Fruit fly (Drosophila melanogaster): ENCODE measurements around the gene CG3558.

DNA sequence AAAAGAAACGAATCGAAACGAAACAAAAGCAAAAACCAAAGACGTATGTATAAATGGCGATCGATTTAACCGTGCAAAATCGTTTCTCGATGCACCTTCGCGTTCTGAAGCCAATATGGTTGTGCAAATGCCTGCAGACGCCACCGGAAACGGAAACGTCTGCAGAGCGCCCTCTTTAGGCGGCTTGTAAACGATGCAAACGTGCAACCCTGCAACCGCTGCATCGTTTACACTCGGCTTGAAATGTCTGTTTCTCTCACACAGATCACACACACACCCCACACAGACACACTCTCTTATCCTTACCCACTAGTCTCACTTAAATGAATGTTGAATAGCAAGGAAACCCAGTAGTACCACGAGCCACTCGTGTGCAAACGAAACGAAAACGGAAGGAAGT lies 25.8 kb upstream of the CG3558 start:
- TF ChIP-seq CG7101 (tag; optimal IDR thresholded peaks at IDR 0.05) (no peak), Crg-1 (GFP tag; optimal IDR thresholded peaks at IDR 0.05) (no peak), CG11617 (GFP tag; optimal IDR thresholded peaks at IDR 0.05) (no peak), CG1620 (GFP tag; optimal IDR thresholded peaks at IDR 0.05) (no peak), CG5204 (GFP tag; optimal IDR thresholded peaks at IDR 0.05) (no peak), CG12768 (GFP tag; optimal IDR thresholded peaks at IDR 0.05) (no peak), tj (GFP tag; optimal IDR thresholded peaks at IDR 0.05) (no peak), cnc (optimal IDR thresholded peaks at IDR 0.05) (no peak), CG7045 (GFP tag; optimal IDR thresholded peaks at IDR 0.05) (no peak), Mnt (GFP tag; optimal IDR thresholded peaks at IDR 0.05) (no peak), toe (GFP tag; optimal IDR thresholded peaks at IDR 0.05) (no peak), bab1 (GFP tag; optimal IDR thresholded peaks at IDR 0.05) (no peak)
